Worm (Caenorhabditis elegans): ENCODE results near the gene F31F6.2.

Gene F31F6.2

ce11 chrX:14819495-14819894 is 52.2 kb downstream of the F31F6.2 start:
- TF ChIP-seq fax-1 (tag; optimal IDR thresholded peaks at IDR 0.05) (no peak), tbx-7 (tag; optimal IDR thresholded peaks at IDR 0.05) (no peak), npax-4 (tag; optimal IDR thresholded peaks at IDR 0.05) (no peak), unc-3 (GFP tag; conservative IDR thresholded peaks at IDR 0.05) (no peak), unc-3 (tag; optimal IDR thresholded peaks at IDR 0.05) (no peak), ceh-2 (tag; optimal IDR thresholded peaks at IDR 0.05) (no peak), pros-1 (tag; optimal IDR thresholded peaks at IDR 0.05) (no peak), zip-5 (tag; optimal IDR thresholded peaks at IDR 0.05) (no peak), dmd-4 (tag; optimal IDR thresholded peaks at IDR 0.05; ENCODE audit: borderline replicate concordance) (no peak), elt-4 (tag; optimal IDR thresholded peaks at IDR 0.05) (no peak), T23F11.4 (GFP tag; optimal IDR thresholded peaks at IDR 0.05) (no peak)

All from whole organism, late embryonic.